Fruit fly (Drosophila melanogaster) Kc167 (cell line): ENCODE results near the gene CG10959.

Experiments
- insv ChIP-seq: fragments of >200 bp; optimal IDR thresholded peaks from 3 replicates; lab custom pipeline; 2018; ENCODE audit warnings: missing external identifiers
- psq ChIP-seq: fragments of >200 bp; optimal IDR thresholded peaks from 2 replicates; lab custom pipeline; 2017; ENCODE audit warnings: missing external identifiers

- TF ChIP-seq psq (lab: Kevin White, UChicago), result no peak
- TF ChIP-seq insv (lab: Kevin White, UChicago), result no peak
These were observed 33.9 kb upstream of the CG10959 start for dm6 chrX:8114476-8115342.
